Fruit fly (Drosophila melanogaster): ENCODE data around the gene CG31882.

DNA sequence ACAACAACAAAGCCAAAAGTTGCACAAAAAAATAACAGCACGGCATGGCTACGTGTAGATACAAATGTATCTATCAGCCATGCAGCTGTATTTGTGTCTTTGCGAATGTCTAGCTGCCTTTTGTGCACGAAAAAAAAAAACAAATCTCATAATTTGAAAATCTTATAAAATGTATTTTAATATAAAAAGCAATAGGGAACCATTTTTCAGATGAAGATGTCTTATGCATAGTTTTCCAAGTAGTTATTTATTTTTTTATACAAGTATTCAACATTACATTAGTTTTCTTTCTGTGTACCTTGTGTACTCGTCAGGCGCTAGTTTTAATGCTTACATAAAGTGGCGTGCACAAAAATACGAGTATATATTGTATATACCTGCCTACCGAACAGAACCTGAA, 44.3 kb upstream of the CG31882 start:
- TF ChIP-seq insv (optimal IDR thresholded peaks at IDR 0.05) = no peak
- TF ChIP-seq Myc (optimal IDR thresholded peaks at IDR 0.05) = no peak
- no peak for TF ChIP-seq psq (optimal IDR thresholded peaks at IDR 0.05)
- no peak for TF ChIP-seq ttk (optimal IDR thresholded peaks at IDR 0.05)
- TF ChIP-seq Sin3A (optimal IDR thresholded peaks at IDR 0.05) = no peak
